Worm (Caenorhabditis elegans) whole organism, L1 larva: ENCODE results near the gene fsn-1.

Experiments
- F16B12.6 ChIP-seq: fragments of 150-350 bp; optimal IDR thresholded peaks from 2 replicates; lab custom pipeline; 2014; ENCODE audit warnings: missing biosample characterization, missing genetic modification characterization
- ama-1 ChIP-seq: fragments of 150-350 bp; optimal IDR thresholded peaks from 2 replicates; lab custom pipeline; 2014
- blmp-1 ChIP-seq: fragments of 150-350 bp; optimal IDR thresholded peaks from 2 replicates; lab custom pipeline; 2014; ENCODE audit warnings: missing biosample characterization, missing genetic modification characterization
- ceh-82 ChIP-seq, 3 experiments: fragments of 150-350 bp in 1 of 3; sonication (generic microtip) in 2 of 3; optimal IDR thresholded peaks; 2 replicates each; lab custom pipeline; 2014 to 2017; ENCODE audit warnings: missing biosample characterization in 3 of 3, missing genetic modification characterization in 3 of 3
- ceh-88 ChIP-seq: fragments of 200-800 bp; sonication (Bioruptor generic); IDR thresholded peaks from 2 replicates; pipeline ENCODE4 v1.3.6; 2022; ENCODE audit warnings: missing genetic modification characterization, missing compliant biosample characterization
- ceh-90 ChIP-seq: sonication (generic microtip); optimal IDR thresholded peaks from 2 replicates; lab custom pipeline; 2016; ENCODE audit warnings: missing genetic modification characterization, missing compliant biosample characterization
- ces-1 ChIP-seq: fragments of 150-350 bp; optimal IDR thresholded peaks from 2 replicates; lab custom pipeline; 2014; ENCODE audit warnings: missing biosample characterization, missing genetic modification reagents, missing genetic modification characterization
- dpl-1 ChIP-seq, 3 experiments: fragments of 150-350 bp in 2 of 3; sonication (generic microtip) in 1 of 3; optimal IDR thresholded peaks; 2 replicates each; lab custom pipeline; 2014 to 2017; ENCODE audit warnings: missing biosample characterization in 3 of 3, missing genetic modification characterization in 3 of 3, missing genetic modification reagents in 3 of 3
- efl-1 ChIP-seq, 4 experiments: fragments of 150-350 bp; optimal IDR thresholded peaks in 3 of 4; peaks in 1 of 4; 1 replicate in 1 of 4; 2 replicates in 3 of 4; lab custom pipeline; 2014; ENCODE audit warnings: missing biosample characterization in 2 of 4, missing genetic modification characterization in 2 of 4, missing genetic modification reagents in 2 of 4
- elt-2 ChIP-seq: sonication (generic microtip); optimal IDR thresholded peaks from 2 replicates; lab custom pipeline; 2016; ENCODE audit warnings: missing genetic modification characterization, mild to moderate bottlenecking, inconsistent platforms, missing compliant biosample characterization, missing genetic modification reagents
- fkh-10 ChIP-seq: sonication (generic microtip); optimal IDR thresholded peaks from 2 replicates; lab custom pipeline; 2017; ENCODE audit warnings: missing biosample characterization, missing genetic modification reagents, missing genetic modification characterization
- fkh-4 ChIP-seq: sonication (generic microtip); optimal IDR thresholded peaks from 2 replicates; lab custom pipeline; 2016; ENCODE audit warnings: missing compliant biosample characterization, missing genetic modification characterization, borderline replicate concordance
- fkh-8 ChIP-seq: sonication (generic microtip); optimal IDR thresholded peaks from 2 replicates; lab custom pipeline; 2016; ENCODE audit warnings: mild to moderate bottlenecking, missing genetic modification characterization, missing compliant biosample characterization
- grh-1 ChIP-seq: fragments of 200-800 bp; sonication (Bioruptor generic); IDR thresholded peaks from 2 replicates; pipeline ENCODE4 v1.3.6; 2022; ENCODE audit warnings: missing genetic modification reagents, missing genetic modification characterization, missing compliant biosample characterization
- hlh-4 ChIP-seq: sonication (generic microtip); optimal IDR thresholded peaks from 2 replicates; lab custom pipeline; 2016; ENCODE audit warnings: mild to moderate bottlenecking, missing genetic modification characterization, missing compliant biosample characterization
- isw-1 ChIP-seq: fragments of 200-800 bp; sonication (Bioruptor generic); IDR thresholded peaks from 2 replicates; pipeline ENCODE4 v1.3.6; 2022; ENCODE audit warnings: missing genetic modification characterization, missing compliant biosample characterization
- lin-13 ChIP-seq: fragments of 150-350 bp; optimal IDR thresholded peaks from 2 replicates; lab custom pipeline; 2014; ENCODE audit warnings: missing biosample characterization, missing genetic modification reagents, missing genetic modification characterization
- lin-15B ChIP-seq: fragments of 150-350 bp; sonication (generic microtip); optimal IDR thresholded peaks from 3 replicates; lab custom pipeline; 2014; ENCODE audit warnings: missing biosample characterization, missing genetic modification characterization
- lin-35 ChIP-seq, 2 experiments: fragments of 150-350 bp; optimal IDR thresholded peaks; 2 replicates each; lab custom pipeline; 2014; ENCODE audit warnings: missing biosample characterization in 2 of 2, missing genetic modification characterization in 2 of 2, missing genetic modification reagents in 2 of 2
- lin-39 ChIP-seq: fragments of 150-350 bp; optimal IDR thresholded peaks from 2 replicates; lab custom pipeline; 2014; ENCODE audit warnings: missing biosample characterization, missing genetic modification reagents, missing genetic modification characterization
- lsy-2 ChIP-seq, 2 experiments: fragments of 150-350 bp; optimal IDR thresholded peaks; 2 replicates each; lab custom pipeline; 2014; ENCODE audit warnings: missing biosample characterization in 2 of 2, missing genetic modification characterization in 2 of 2
- mep-1 ChIP-seq: fragments of 150-350 bp; optimal IDR thresholded peaks from 2 replicates; lab custom pipeline; 2014; ENCODE audit warnings: missing biosample characterization, missing genetic modification characterization
- nhr-12 ChIP-seq: sonication (generic microtip); optimal IDR thresholded peaks from 2 replicates; lab custom pipeline; 2017; ENCODE audit warnings: missing biosample characterization, missing genetic modification characterization
- nhr-19 ChIP-seq: fragments of 200-800 bp; sonication (Bioruptor generic); conservative IDR thresholded peaks from 2 replicates; pipeline ENCODE4 v1.3.6; 2022; ENCODE audit warnings: missing genetic modification characterization, missing compliant biosample characterization
- nhr-20 ChIP-seq: sonication (generic microtip); optimal IDR thresholded peaks from 2 replicates; lab custom pipeline; 2016; ENCODE audit warnings: mild to moderate bottlenecking, missing genetic modification characterization, missing compliant biosample characterization
- nhr-28 ChIP-seq: fragments of 150-350 bp; optimal IDR thresholded peaks from 2 replicates; lab custom pipeline; 2014; ENCODE audit warnings: missing biosample characterization, missing genetic modification characterization
- nhr-47 ChIP-seq: sonication (generic microtip); optimal IDR thresholded peaks from 2 replicates; lab custom pipeline; 2016; ENCODE audit warnings: mild to moderate bottlenecking, missing genetic modification characterization, moderate library complexity, missing compliant biosample characterization
- nhr-71 ChIP-seq: sonication (generic microtip); optimal IDR thresholded peaks from 2 replicates; lab custom pipeline; 2016; ENCODE audit warnings: mild to moderate bottlenecking, missing genetic modification characterization, moderate library complexity, missing compliant biosample characterization
- nhr-76 ChIP-seq: sonication (generic microtip); optimal IDR thresholded peaks from 2 replicates; lab custom pipeline; 2017; ENCODE audit warnings: missing biosample characterization, missing genetic modification characterization
- nhr-85 ChIP-seq: sonication (generic microtip); peaks from one replicate; lab custom pipeline; 2016; ENCODE audit warnings: missing genetic modification characterization, inconsistent platforms, missing compliant biosample characterization
- pag-3 ChIP-seq: sonication (generic microtip); optimal IDR thresholded peaks from 2 replicates; lab custom pipeline; 2017; ENCODE audit warnings: missing genetic modification characterization, mild to moderate bottlenecking, missing compliant biosample characterization, antibody characterized with exemption, borderline replicate concordance; ENCODE audit not compliant: insufficient read depth
- rnt-1 ChIP-seq: sonication (generic microtip); optimal IDR thresholded peaks from 2 replicates; lab custom pipeline; 2016; ENCODE audit warnings: mild to moderate bottlenecking, missing genetic modification characterization, moderate library complexity, missing compliant biosample characterization
- snu-23 ChIP-seq: sonication (generic microtip); optimal IDR thresholded peaks from 2 replicates; lab custom pipeline; 2016; ENCODE audit warnings: missing genetic modification characterization, missing compliant biosample characterization
- sptf-1 ChIP-seq: fragments of 150-350 bp; optimal IDR thresholded peaks from 2 replicates; lab custom pipeline; 2014; ENCODE audit warnings: missing biosample characterization, missing genetic modification characterization
- swsn-7 ChIP-seq: sonication (generic microtip); optimal IDR thresholded peaks from 2 replicates; lab custom pipeline; 2016; ENCODE audit warnings: missing genetic modification characterization, missing compliant biosample characterization
- unc-62 ChIP-seq: fragments of 150-350 bp; optimal IDR thresholded peaks from 2 replicates; lab custom pipeline; 2014; ENCODE audit warnings: missing biosample characterization, missing genetic modification reagents, missing genetic modification characterization
- unc-86 ChIP-seq: sonication (generic microtip); optimal IDR thresholded peaks from 2 replicates; lab custom pipeline; 2016; ENCODE audit warnings: missing genetic modification characterization, missing compliant biosample characterization
- zip-4 ChIP-seq: fragments of 200-800 bp; sonication (Bioruptor generic); optimal IDR thresholded peaks from 2 replicates; lab custom pipeline; 2018; ENCODE audit warnings: mild to moderate bottlenecking, missing genetic modification characterization, moderate library complexity, missing compliant biosample characterization
- ztf-4 ChIP-seq: fragments of 150-350 bp; optimal IDR thresholded peaks from 2 replicates; lab custom pipeline; 2014; ENCODE audit warnings: missing biosample characterization, missing genetic modification characterization

The fsn-1 gene

DNA sequence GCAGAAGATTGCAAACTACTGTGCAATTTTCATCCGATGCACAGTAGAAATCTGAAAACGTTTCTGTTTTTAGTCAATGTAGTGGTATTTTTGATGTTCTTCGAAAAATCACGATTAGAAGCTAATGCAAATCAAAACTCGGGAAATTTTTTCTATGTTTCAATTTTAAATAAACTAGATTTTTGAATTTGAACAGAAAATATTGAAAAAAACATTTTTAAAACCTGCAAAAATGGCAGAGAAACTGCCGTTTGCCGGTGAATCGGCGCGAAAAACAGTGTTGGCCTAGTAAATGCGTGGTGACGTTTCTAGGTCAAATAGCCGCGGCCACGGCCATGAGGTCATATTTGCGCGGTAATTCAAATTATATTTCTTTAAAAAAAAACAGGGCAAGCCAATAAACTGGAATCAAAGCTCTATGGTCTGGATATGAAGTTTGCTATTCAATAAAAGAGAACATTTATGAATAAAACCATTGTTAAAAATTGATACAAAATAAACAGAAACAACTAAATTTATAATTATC, 6.9 kb upstream of the fsn-1 start, which contains the start of gene set-2 (continued):
- TF ChIP-seq fkh-4 (tag; lab: Kevin White, UChicago), result peak; percentile 79
- peak; percentile 62 for TF ChIP-seq fkh-8 (tag; lab: Kevin White, UChicago)
- TF ChIP-seq nhr-12 (tag; lab: Kevin White, UChicago), result no peak
- no peak for TF ChIP-seq nhr-76
- TF ChIP-seq, all 84 proteins: peak for 44

- TF ChIP-seq nhr-19 (no peak), dpl-1 (GFP tag; optimal IDR thresholded peaks at IDR 0.05; lab: Kevin White, UChicago) (peak in 1 of 3 experiments; percentile 26)
- TF ChIP-seq, all 84 proteins: peak for 1
Observed at ce11 chrIII:4932203-4932699, 4.9 kb upstream of the fsn-1 start, which contains the start of the genes C26E6.12 and eri-9. Gene C26E6.12 (minus strand): TSS chrIII:4932253. Gene eri-9 (plus strand): TSS chrIII:4932450.

DNA sequence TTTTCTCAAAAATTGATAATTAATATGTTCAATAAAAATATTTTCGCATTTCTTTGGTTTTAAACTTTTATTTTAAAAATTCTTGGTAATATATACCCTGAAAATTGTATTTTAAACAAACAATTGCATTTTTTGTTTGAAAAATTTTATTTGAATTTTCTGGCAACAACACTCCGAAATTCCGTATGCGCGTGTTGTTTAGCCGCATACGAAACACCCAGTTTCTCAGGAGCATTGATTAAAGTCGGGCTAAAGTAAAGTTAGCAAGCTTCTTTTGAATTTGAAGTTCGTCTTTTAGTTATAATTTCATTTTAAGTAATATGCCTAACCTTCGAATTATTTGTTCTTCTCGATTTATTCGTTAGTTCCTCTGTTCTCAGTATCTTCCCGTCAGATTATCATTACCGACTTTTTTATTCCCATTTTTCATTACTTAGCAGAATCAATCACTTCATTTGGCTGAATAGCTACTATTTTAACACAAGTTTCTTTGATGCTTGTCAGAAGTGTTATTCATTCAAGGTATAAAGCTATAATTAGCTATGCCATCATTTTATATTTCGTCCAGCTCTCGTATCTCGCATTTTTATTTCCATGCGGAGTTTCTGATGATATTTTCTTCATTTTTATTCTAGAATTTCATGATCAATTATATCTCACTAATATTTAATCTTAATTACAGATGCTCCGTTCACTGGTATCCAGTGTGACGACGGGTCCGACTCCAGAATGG, 2.1 kb upstream of the fsn-1 start, which contains the start of gene mrps-18C:
Gene mrps-18C, plus strand, starts transcription at position 683 of the 733 bp plus-strand sequence.
- TF ChIP-seq lin-15B, result peak; percentile 34
- TF ChIP-seq ceh-88 (GFP tag; lab: Robert Waterston, UW), result no peak
- TF ChIP-seq grh-1 (GFP tag; lab: Robert Waterston, UW), result no peak
- TF ChIP-seq fkh-10 (GFP tag; lab: Kevin White, UChicago), result no peak
- TF ChIP-seq hlh-4, result no peak
- no peak for TF ChIP-seq pag-3 (tag; lab: Kevin White, UChicago)
- TF ChIP-seq ceh-82 (tag; optimal IDR thresholded peaks at IDR 0.05; lab: Kevin White, UChicago), result peak in 1 of 3 experiments; percentile 11
- peak; percentile 35 for TF ChIP-seq rnt-1 (tag; lab: Kevin White, UChicago)
- TF ChIP-seq ceh-90 (tag; lab: Kevin White, UChicago), result no peak
- no peak for TF ChIP-seq ama-1 (lab: Kevin White, UChicago)
- TF ChIP-seq blmp-1 (tag; lab: Kevin White, UChicago), result peak; percentile 18
- no peak for TF ChIP-seq fkh-8 (tag; lab: Kevin White, UChicago)
- no peak for TF ChIP-seq zip-4 (GFP tag; lab: Kevin White, UChicago)
- TF ChIP-seq ces-1 (GFP tag; lab: Kevin White, UChicago), result no peak
- TF ChIP-seq ztf-4 (tag; lab: Kevin White, UChicago), result no peak
- TF ChIP-seq nhr-47, result peak; percentile 49
- peak; percentile 48 to 66 for TF ChIP-seq efl-1 (optimal IDR thresholded peaks at IDR 0.05; lab: Kevin White, UChicago)
- TF ChIP-seq efl-1 (GFP tag; optimal IDR thresholded peaks at IDR 0.05 in 1 of 2; lab: Kevin White, UChicago), result peak; percentile 68 to 96
- no peak for TF ChIP-seq sptf-1 (tag; lab: Kevin White, UChicago)
- TF ChIP-seq nhr-28 (tag; lab: Kevin White, UChicago), result no peak
- peak; percentile 60 to 69 for TF ChIP-seq lin-35 (GFP tag; optimal IDR thresholded peaks at IDR 0.05; lab: Kevin White, UChicago)
- peak; percentile 16 for TF ChIP-seq snu-23 (GFP tag; lab: Kevin White, UChicago)
- TF ChIP-seq lin-39, result no peak
- TF ChIP-seq unc-86 (tag; lab: Kevin White, UChicago), result no peak
- TF ChIP-seq elt-2 (tag; lab: Kevin White, UChicago), result no peak
- TF ChIP-seq nhr-85, result peak; percentile 2
- TF ChIP-seq unc-62 (GFP tag; lab: Kevin White, UChicago), result no peak
- TF ChIP-seq mep-1 (tag; lab: Kevin White, UChicago), result peak; percentile 47
- no peak for TF ChIP-seq swsn-7 (tag; lab: Kevin White, UChicago)
- TF ChIP-seq dpl-1 (GFP tag; optimal IDR thresholded peaks at IDR 0.05; lab: Kevin White, UChicago), result peak; percentile 42 to 70 (median 59)
- no peak for TF ChIP-seq nhr-20 (tag; lab: Kevin White, UChicago)
- no peak for TF ChIP-seq F16B12.6 (tag; lab: Kevin White, UChicago)
- TF ChIP-seq nhr-71 (tag; lab: Kevin White, UChicago), result peak; percentile 45
- peak; percentile 19 to 60 for TF ChIP-seq lsy-2 (tag; optimal IDR thresholded peaks at IDR 0.05; lab: Kevin White, UChicago)
- TF ChIP-seq lin-13 (GFP tag; lab: Kevin White, UChicago), result no peak
- TF ChIP-seq isw-1 (GFP tag; lab: Robert Waterston, UW), result no peak
